Fruit fly (Drosophila melanogaster): Measurements from ENCODE around the gene CG1638.

Gene CG1638

dm6 chr3R:31592256-31592879, 2.0 kb downstream of the CG1638 start, which contains the start of gene CG1774:
CG1774 (plus strand) TSS chr3R:31592803.
- TF ChIP-seq ovo (GFP tag; optimal IDR thresholded peaks at IDR 0.05) = peak; percentile 46
- TF ChIP-seq bab1 (GFP tag; optimal IDR thresholded peaks at IDR 0.05) = peak; percentile 94
- peak; percentile 77 for TF ChIP-seq Crg-1 (GFP tag; optimal IDR thresholded peaks at IDR 0.05)
- TF ChIP-seq CG11617 (GFP tag; optimal IDR thresholded peaks at IDR 0.05) = peak; percentile 97
- peak; percentile 90 for TF ChIP-seq CG14711 (tag; optimal IDR thresholded peaks at IDR 0.05)
- TF ChIP-seq Hr96 (GFP tag; optimal IDR thresholded peaks at IDR 0.05) = peak; percentile 96
- no peak for TF ChIP-seq CG5204 (GFP tag; optimal IDR thresholded peaks at IDR 0.05)
- peak; percentile 91 for TF ChIP-seq Mnt (GFP tag; optimal IDR thresholded peaks at IDR 0.05)
- no peak for TF ChIP-seq cnc (optimal IDR thresholded peaks at IDR 0.05)
- peak; percentile 78 for TF ChIP-seq CG1620 (GFP tag; optimal IDR thresholded peaks at IDR 0.05)
- TF ChIP-seq CG7045 (GFP tag; optimal IDR thresholded peaks at IDR 0.05) = peak; percentile 91
- TF ChIP-seq CG12768 (GFP tag; optimal IDR thresholded peaks at IDR 0.05) = peak; percentile 97
- TF ChIP-seq kay (GFP tag; ENCODE audit: borderline replicate concordance) = peak; percentile 97
- TF ChIP-seq CG7101 (tag; optimal IDR thresholded peaks at IDR 0.05) = peak; percentile 96
- peak; percentile 74 for TF ChIP-seq pad (GFP tag; optimal IDR thresholded peaks at IDR 0.05)
- TF ChIP-seq CG33017 (tag; optimal IDR thresholded peaks at IDR 0.05) = peak; percentile 97
- peak; percentile 85 for TF ChIP-seq Clk (GFP tag; optimal IDR thresholded peaks at IDR 0.05)
- no peak for TF ChIP-seq toe (GFP tag; optimal IDR thresholded peaks at IDR 0.05)
- peak; percentile 93 for TF ChIP-seq cic (GFP tag; optimal IDR thresholded peaks at IDR 0.05)
- TF ChIP-seq tj (GFP tag; optimal IDR thresholded peaks at IDR 0.05) = peak; percentile 86

DNA sequence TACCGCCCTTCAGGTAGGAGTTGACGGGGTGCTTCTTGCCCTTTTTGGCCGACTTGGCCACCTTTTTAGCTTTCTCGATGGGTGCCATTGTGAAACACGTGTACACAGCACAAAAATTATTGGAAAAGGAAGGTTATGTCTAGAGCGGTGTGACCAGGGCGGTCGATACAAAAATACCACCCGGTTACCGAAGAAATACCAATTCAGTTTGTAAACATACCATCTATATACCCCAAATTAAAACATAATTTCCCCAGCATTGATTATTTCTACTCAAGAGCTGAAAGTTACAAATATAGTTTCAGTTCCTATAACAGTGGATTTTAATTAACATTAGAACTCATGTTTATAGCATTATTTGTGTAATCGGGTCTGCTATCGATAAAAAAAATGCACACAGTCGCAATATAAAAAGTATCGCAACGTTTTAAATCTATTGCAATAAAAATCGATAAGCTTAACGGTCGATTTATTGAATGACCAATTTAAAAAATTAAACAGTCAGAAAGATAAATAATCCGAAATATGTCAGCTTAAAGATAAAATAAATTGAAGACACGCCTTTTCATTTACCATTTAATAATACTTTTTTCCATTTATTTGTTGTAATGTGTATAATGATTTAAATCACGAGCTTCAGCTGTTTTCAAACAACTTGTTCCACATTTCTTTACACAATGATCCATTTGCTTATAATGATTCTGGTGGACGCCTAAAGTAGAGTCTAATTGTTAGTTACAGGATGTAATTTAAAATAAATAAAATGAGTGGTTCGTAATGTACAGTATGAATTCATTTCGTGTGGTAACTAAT, 5.9 kb downstream of the CG1638 start, which contains the start of gene RpL6:
TSS of gene RpL6 (minus strand) at position 134 of the 813 bp plus-strand sequence.
- TF ChIP-seq cnc (optimal IDR thresholded peaks at IDR 0.05) (no peak), CG11617 (GFP tag; optimal IDR thresholded peaks at IDR 0.05) (peak; percentile 62), bab1 (GFP tag; optimal IDR thresholded peaks at IDR 0.05) (peak; percentile 47), cic (GFP tag; optimal IDR thresholded peaks at IDR 0.05) (peak; percentile 29), toe (GFP tag; optimal IDR thresholded peaks at IDR 0.05) (no peak), CG5204 (GFP tag; optimal IDR thresholded peaks at IDR 0.05) (no peak), tj (GFP tag; optimal IDR thresholded peaks at IDR 0.05) (peak; percentile 22), CG14711 (tag; optimal IDR thresholded peaks at IDR 0.05) (peak; percentile 43), pad (GFP tag; optimal IDR thresholded peaks at IDR 0.05) (peak; percentile 13), kay (GFP tag; ENCODE audit: borderline replicate concordance) (peak; percentile 80), CG1620 (GFP tag; optimal IDR thresholded peaks at IDR 0.05) (no peak), Hr96 (GFP tag; optimal IDR thresholded peaks at IDR 0.05) (no peak), ovo (GFP tag; optimal IDR thresholded peaks at IDR 0.05) (no peak), Clk (GFP tag; optimal IDR thresholded peaks at IDR 0.05) (no peak), CG33017 (tag; optimal IDR thresholded peaks at IDR 0.05) (no peak), CG7045 (GFP tag; optimal IDR thresholded peaks at IDR 0.05) (no peak), Crg-1 (GFP tag; optimal IDR thresholded peaks at IDR 0.05) (peak; percentile 11), CG7101 (tag; optimal IDR thresholded peaks at IDR 0.05) (peak; percentile 23), Mnt (GFP tag; optimal IDR thresholded peaks at IDR 0.05) (peak; percentile 96), CG12768 (GFP tag; optimal IDR thresholded peaks at IDR 0.05) (peak; percentile 12)

DNA sequence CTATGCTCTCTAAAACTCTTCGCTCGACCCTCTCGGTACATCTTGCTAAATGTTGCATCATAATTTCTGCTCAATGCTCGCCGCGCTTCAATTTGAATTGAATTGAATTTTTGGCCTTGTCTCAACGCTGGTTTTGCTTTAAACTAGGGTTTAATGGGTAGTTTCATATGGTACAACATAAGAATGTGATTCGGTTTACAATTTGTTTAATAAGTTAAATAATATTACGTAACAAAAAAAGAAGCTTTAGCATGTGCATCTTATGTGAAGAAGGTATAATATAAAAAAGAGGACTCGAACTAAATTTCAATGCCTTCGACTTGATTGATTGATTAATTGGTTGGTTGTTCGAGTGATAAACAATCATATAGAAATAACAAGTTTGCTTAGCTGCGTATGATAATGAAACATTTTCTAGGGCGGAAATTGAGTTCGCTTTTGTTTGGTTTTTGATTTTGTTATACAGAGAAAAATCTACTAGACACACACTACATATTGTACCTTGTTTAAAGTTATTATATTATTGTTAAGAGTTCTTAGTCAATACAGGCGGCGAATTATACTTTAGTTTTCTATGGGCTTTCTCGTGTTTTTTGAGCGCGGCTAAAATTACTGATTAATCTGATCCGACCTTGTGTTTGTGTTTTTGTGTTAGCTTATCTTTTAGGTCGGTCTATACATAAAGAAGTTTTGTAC, 7.5 kb downstream of the CG1638 start:
- TF ChIP-seq CG33017 (tag; optimal IDR thresholded peaks at IDR 0.05) = no peak
- no peak for TF ChIP-seq CG5204 (GFP tag; optimal IDR thresholded peaks at IDR 0.05)
- TF ChIP-seq CG12768 (GFP tag; optimal IDR thresholded peaks at IDR 0.05) = no peak
- peak; percentile 71 for TF ChIP-seq kay (GFP tag; ENCODE audit: borderline replicate concordance)

DNA sequence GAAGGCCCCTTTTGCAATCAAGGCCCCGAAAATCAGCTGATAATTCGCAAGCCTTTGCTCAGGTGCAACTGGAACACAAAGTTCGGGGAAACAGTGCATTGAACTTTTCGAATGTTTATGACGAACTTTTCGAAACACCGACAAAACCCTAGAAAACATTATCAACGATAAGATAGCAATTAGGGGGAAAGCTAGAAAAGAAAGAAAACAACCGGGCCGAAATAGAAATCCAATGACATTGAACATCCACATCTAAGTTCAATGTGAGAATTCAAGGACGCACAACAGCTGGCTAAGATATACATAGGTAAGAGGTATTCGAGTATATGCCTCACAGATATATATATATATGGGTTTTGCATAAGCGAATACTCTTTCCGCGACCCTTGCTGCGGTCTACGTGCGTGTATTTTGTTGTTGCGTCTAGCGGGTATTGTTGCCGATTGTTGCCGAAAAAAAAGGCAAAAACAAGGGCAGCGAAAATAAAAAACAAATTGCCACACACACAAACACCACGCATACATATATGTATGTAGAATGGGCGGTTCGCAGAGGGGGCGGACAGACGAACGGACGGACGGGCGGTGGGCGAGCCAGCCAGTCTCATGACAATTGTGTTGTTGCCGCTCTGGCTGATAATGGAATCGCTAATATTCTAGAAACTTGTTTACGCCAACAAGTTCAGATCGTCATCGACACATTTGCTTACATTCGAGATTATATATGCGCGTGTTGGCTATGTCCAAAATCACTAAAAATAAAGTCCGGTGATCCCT, 9.3 kb downstream of the CG1638 start:
- TF ChIP-seq CG33017 (tag; optimal IDR thresholded peaks at IDR 0.05) (no peak), CG7045 (GFP tag; optimal IDR thresholded peaks at IDR 0.05) (peak; percentile 22), Hr96 (GFP tag; optimal IDR thresholded peaks at IDR 0.05) (no peak), cic (GFP tag; optimal IDR thresholded peaks at IDR 0.05) (peak; percentile 75), CG11617 (GFP tag; optimal IDR thresholded peaks at IDR 0.05) (no peak), toe (GFP tag; optimal IDR thresholded peaks at IDR 0.05) (no peak), CG12768 (GFP tag; optimal IDR thresholded peaks at IDR 0.05) (peak; percentile 18), Crg-1 (GFP tag; optimal IDR thresholded peaks at IDR 0.05) (no peak), kay (GFP tag; ENCODE audit: borderline replicate concordance) (peak; percentile 53), Mnt (GFP tag; optimal IDR thresholded peaks at IDR 0.05) (no peak)

DNA sequence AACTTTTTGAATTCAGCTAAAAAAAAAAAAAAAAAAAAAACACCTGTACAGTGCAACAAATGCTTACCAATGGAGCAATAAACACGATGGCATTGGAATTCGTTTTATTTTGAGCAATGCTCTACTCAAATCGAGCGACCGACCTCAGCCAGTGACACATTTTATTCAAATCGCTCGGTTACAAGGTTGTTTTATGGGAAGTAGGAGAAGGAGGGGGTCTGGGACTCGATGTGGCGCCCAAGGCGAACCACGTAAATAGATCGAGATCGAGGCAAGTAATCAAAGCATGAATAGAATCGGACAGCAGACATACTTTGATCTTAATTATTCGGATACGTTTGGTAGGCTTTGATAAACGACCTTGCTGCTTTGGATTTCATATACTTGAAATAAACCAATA, 12.9 kb downstream of the CG1638 start:
- no peak for TF ChIP-seq ovo (GFP tag; optimal IDR thresholded peaks at IDR 0.05)
- TF ChIP-seq CG1620 (GFP tag; optimal IDR thresholded peaks at IDR 0.05) = no peak
- no peak for TF ChIP-seq tj (GFP tag; optimal IDR thresholded peaks at IDR 0.05)
- no peak for TF ChIP-seq CG12768 (GFP tag; optimal IDR thresholded peaks at IDR 0.05)
- no peak for TF ChIP-seq toe (GFP tag; optimal IDR thresholded peaks at IDR 0.05)
- no peak for TF ChIP-seq kay (GFP tag; ENCODE audit: borderline replicate concordance)
- no peak for TF ChIP-seq cic (GFP tag; optimal IDR thresholded peaks at IDR 0.05)
- TF ChIP-seq CG33017 (tag; optimal IDR thresholded peaks at IDR 0.05) = no peak
- TF ChIP-seq Hr96 (GFP tag; optimal IDR thresholded peaks at IDR 0.05) = no peak
- no peak for TF ChIP-seq CG5204 (GFP tag; optimal IDR thresholded peaks at IDR 0.05)
- TF ChIP-seq CG14711 (tag; optimal IDR thresholded peaks at IDR 0.05) = no peak
- TF ChIP-seq CG11617 (GFP tag; optimal IDR thresholded peaks at IDR 0.05) = no peak
- TF ChIP-seq Mnt (GFP tag; optimal IDR thresholded peaks at IDR 0.05) = no peak
- no peak for TF ChIP-seq CG7045 (GFP tag; optimal IDR thresholded peaks at IDR 0.05)
- no peak for TF ChIP-seq Crg-1 (GFP tag; optimal IDR thresholded peaks at IDR 0.05)

Data from whole organism, adult.